Fruit fly (Drosophila melanogaster) whole organism, embryonic: ENCODE data around the gene cav.

ENCODE experiments used
- ATbp ChIP-seq: fragments of 200-800 bp; sonication (Bioruptor generic); optimal IDR thresholded peaks from 2 replicates; lab custom pipeline; 2017; ENCODE audit warnings: missing biosample characterization, mild to moderate bottlenecking, missing genetic modification characterization, missing genetic modification reagents
- Adf1 ChIP-seq: fragments of 200-800 bp; sonication (Bioruptor generic); IDR thresholded peaks from 2 replicates; pipeline ENCODE4 v1.3.6; 2022; ENCODE audit warnings: missing biosample characterization, missing genetic modification characterization
- B-H1 ChIP-seq: fragments of 200-800 bp; sonication (Bioruptor generic); IDR thresholded peaks from 3 replicates; pipeline ENCODE4 v1.3.6; 2022; ENCODE audit warnings: missing biosample characterization, missing genetic modification characterization
- Bgb ChIP-seq: fragments of 200-800 bp; sonication (Bioruptor generic); IDR thresholded peaks from 2 replicates; pipeline ENCODE4 v1.3.6; 2022; ENCODE audit warnings: missing biosample characterization, missing genetic modification characterization; ENCODE audit not compliant: partially characterized antibody
- CG11695 ChIP-seq: fragments of 200-800 bp; sonication (Bioruptor generic); IDR thresholded peaks from 3 replicates; pipeline ENCODE4 v1.3.6; 2022; ENCODE audit warnings: missing biosample characterization, missing genetic modification characterization
- CG13123 ChIP-seq: fragments of 200-800 bp; sonication (Bioruptor generic); optimal IDR thresholded peaks from 2 replicates; lab custom pipeline; 2016; ENCODE audit warnings: missing biosample characterization, missing genetic modification characterization
- CG13287 ChIP-seq: fragments of 200-800 bp; sonication (Bioruptor generic); IDR thresholded peaks from 2 replicates; pipeline ENCODE4 v1.3.6; 2022; ENCODE audit warnings: missing biosample characterization, missing genetic modification characterization; ENCODE audit not compliant: partially characterized antibody
- CG14860 ChIP-seq: fragments of 200-800 bp; sonication (Bioruptor generic); IDR thresholded peaks from 3 replicates; pipeline ENCODE4 v1.3.6; 2022; ENCODE audit warnings: missing biosample characterization, missing genetic modification characterization; ENCODE audit not compliant: partially characterized antibody
- CG18011 ChIP-seq: fragments of 200-800 bp; sonication (Bioruptor generic); optimal IDR thresholded peaks from 2 replicates; lab custom pipeline; 2017; ENCODE audit warnings: missing biosample characterization, missing genetic modification characterization, mild to moderate bottlenecking, moderate library complexity, missing genotype
- CG18476 ChIP-seq: fragments of 200-800 bp; sonication (Bioruptor generic); optimal IDR thresholded peaks from 2 replicates; lab custom pipeline; 2016; ENCODE audit warnings: missing biosample characterization, mild to moderate bottlenecking, missing genetic modification characterization
- CG18599 ChIP-seq: fragments of 200-800 bp; sonication (Bioruptor generic); optimal IDR thresholded peaks from 3 replicates; lab custom pipeline; 2017; ENCODE audit warnings: missing biosample characterization, missing genetic modification characterization, mild to moderate bottlenecking, moderate library complexity, missing genetic modification reagents
- CG2116 ChIP-seq: fragments of 200-800 bp; sonication (Bioruptor generic); optimal IDR thresholded peaks from 3 replicates; lab custom pipeline; 2018; ENCODE audit warnings: missing biosample characterization, mild to moderate bottlenecking, missing genetic modification characterization
- CG2129 ChIP-seq: fragments of 200-800 bp; sonication (Bioruptor generic); IDR thresholded peaks from 2 replicates; pipeline ENCODE4 v1.3.6; 2022; ENCODE audit warnings: missing biosample characterization, missing genetic modification characterization; ENCODE audit not compliant: partially characterized antibody
- CG30403 ChIP-seq: fragments of 200-800 bp; sonication (Bioruptor generic); optimal IDR thresholded peaks from 3 replicates; lab custom pipeline; 2016; ENCODE audit warnings: missing biosample characterization, missing genetic modification characterization
- CG3847 ChIP-seq: fragments of 200-800 bp; sonication (Bioruptor generic); IDR thresholded peaks from 2 replicates; pipeline ENCODE4 v1.3.6; 2022; ENCODE audit warnings: missing biosample characterization, missing genetic modification characterization
- CG4854 ChIP-seq: fragments of 200-800 bp; sonication (Bioruptor generic); optimal IDR thresholded peaks from 2 replicates; lab custom pipeline; 2016; ENCODE audit warnings: missing biosample characterization, missing genetic modification characterization, inconsistent platforms
- CG7745 ChIP-seq: fragments of 200-800 bp; sonication (Bioruptor generic); optimal IDR thresholded peaks from 2 replicates; lab custom pipeline; 2018; ENCODE audit warnings: missing biosample characterization, mild to moderate bottlenecking, missing genetic modification characterization, moderate library complexity
- CG8478 ChIP-seq: fragments of >200 bp; optimal IDR thresholded peaks from 2 replicates; lab custom pipeline; 2018
- CTCF ChIP-seq: fragments of 200-800 bp; sonication (Bioruptor generic); optimal IDR thresholded peaks from 2 replicates; lab custom pipeline; 2017; ENCODE audit warnings: missing biosample characterization, mild to moderate bottlenecking, missing genetic modification characterization, moderate library complexity
- Eip74EF ChIP-seq, 2 experiments: fragments of 200-800 bp in 1 of 2; fragments of >200 bp in 1 of 2; sonication (Bioruptor generic) in 1 of 2; optimal IDR thresholded peaks; 2 replicates each; lab custom pipeline; 2017 to 2019; ENCODE audit warnings: missing biosample characterization in 2 of 2, missing genetic modification characterization in 2 of 2, mild to moderate bottlenecking in 1 of 2, moderate library complexity in 1 of 2
- Hey ChIP-seq: fragments of 200-800 bp; sonication (Bioruptor generic); optimal IDR thresholded peaks from 3 replicates; lab custom pipeline; 2018; ENCODE audit warnings: missing biosample characterization, mild to moderate bottlenecking, missing genetic modification characterization
- Hmx ChIP-seq: fragments of 200-800 bp; sonication (Bioruptor generic); optimal IDR thresholded peaks from 2 replicates; lab custom pipeline; 2016; ENCODE audit warnings: missing biosample characterization, missing genetic modification characterization
- Nf-YA ChIP-seq: fragments of 200-800 bp; sonication (Bioruptor generic); IDR thresholded peaks from 2 replicates; pipeline ENCODE4 v1.3.6; 2022; ENCODE audit warnings: missing biosample characterization, missing genetic modification characterization
- Nf-YC ChIP-seq: fragments of 200-800 bp; optimal IDR thresholded peaks from 3 replicates; lab custom pipeline; 2019; ENCODE audit warnings: missing biosample characterization, mild to moderate bottlenecking, missing genetic modification characterization, moderate library complexity
- Spps ChIP-seq: fragments of 200-800 bp; sonication (Bioruptor generic); optimal IDR thresholded peaks from 2 replicates; lab custom pipeline; 2018; ENCODE audit warnings: missing biosample characterization, mild to moderate bottlenecking, missing genetic modification characterization
- Stat92E ChIP-seq, 3 experiments: fragments of >200 bp in 2 of 3; fragments of 200-800 bp in 1 of 3; sonication (Bioruptor generic) in 1 of 3; optimal IDR thresholded peaks; 2 replicates each; lab custom pipeline; 2017 to 2019; ENCODE audit warnings: missing biosample characterization in 3 of 3, missing genetic modification characterization in 3 of 3, mild to moderate bottlenecking in 1 of 3, moderate library complexity in 1 of 3
- TFAM ChIP-seq: fragments of 200-800 bp; sonication (Bioruptor generic); optimal IDR thresholded peaks from 2 replicates; lab custom pipeline; 2017; ENCODE audit warnings: missing biosample characterization, missing genetic modification characterization, inconsistent platforms
- Vsx1 ChIP-seq: fragments of 200-800 bp; sonication (Bioruptor generic); optimal IDR thresholded peaks from 2 replicates; lab custom pipeline; 2017; ENCODE audit warnings: missing biosample characterization, mild to moderate bottlenecking, missing genetic modification characterization, missing genetic modification reagents
- ase ChIP-seq: fragments of 200-800 bp; sonication (Bioruptor generic); IDR thresholded peaks from 3 replicates; pipeline ENCODE4 v1.3.6; 2022; ENCODE audit warnings: missing biosample characterization, missing genetic modification characterization
- ato ChIP-seq: fragments of 200-800 bp; sonication (Bioruptor generic); IDR thresholded peaks from 2 replicates; pipeline ENCODE4 v1.3.6; 2022; ENCODE audit warnings: missing biosample characterization, missing genetic modification characterization; ENCODE audit not compliant: partially characterized antibody
- cg ChIP-seq: fragments of 200-800 bp; sonication (Bioruptor generic); optimal IDR thresholded peaks from 3 replicates; lab custom pipeline; 2019; ENCODE audit warnings: missing biosample characterization, mild to moderate bottlenecking, missing genetic modification characterization, moderate library complexity
- crc ChIP-seq: fragments of 200-800 bp; sonication (Bioruptor generic); optimal IDR thresholded peaks from 2 replicates; lab custom pipeline; 2016; ENCODE audit warnings: missing biosample characterization, missing genetic modification characterization
- emc ChIP-seq: fragments of 200-800 bp; sonication (Bioruptor generic); optimal IDR thresholded peaks from 2 replicates; lab custom pipeline; 2016; ENCODE audit warnings: missing biosample characterization, missing genetic modification characterization
- en ChIP-seq: fragments of 200-800 bp; sonication (Bioruptor generic); optimal IDR thresholded peaks from 2 replicates; lab custom pipeline; 2016; ENCODE audit warnings: missing biosample characterization, missing genetic modification characterization
- fru ChIP-seq: fragments of >200 bp; optimal IDR thresholded peaks from 2 replicates; lab custom pipeline; 2017
- grn ChIP-seq: fragments of 200-800 bp; sonication (Bioruptor generic); optimal IDR thresholded peaks from 3 replicates; lab custom pipeline; 2017; ENCODE audit warnings: missing biosample characterization, missing genetic modification characterization
- inv ChIP-seq: fragments of 200-800 bp; sonication (Bioruptor generic); IDR thresholded peaks from 2 replicates; pipeline ENCODE4 v1.3.6; 2022; ENCODE audit warnings: missing biosample characterization, missing genetic modification characterization; ENCODE audit not compliant: partially characterized antibody
- jigr1 ChIP-seq: fragments of 200-800 bp; sonication (Bioruptor generic); IDR thresholded peaks from 3 replicates; pipeline ENCODE4 v1.3.6; 2022; ENCODE audit warnings: missing biosample characterization, missing genetic modification characterization
- ken ChIP-seq: fragments of 200-800 bp; sonication (Bioruptor generic); IDR thresholded peaks from 3 replicates; pipeline ENCODE4 v1.3.6; 2022; ENCODE audit warnings: missing biosample characterization, missing genetic modification characterization
- luna ChIP-seq: fragments of 200-800 bp; sonication (Bioruptor generic); optimal IDR thresholded peaks from 2 replicates; lab custom pipeline; 2016; ENCODE audit warnings: missing biosample characterization, missing genetic modification characterization
- mirr ChIP-seq: fragments of 200-800 bp; sonication (Bioruptor generic); optimal IDR thresholded peaks from 3 replicates; lab custom pipeline; 2018; ENCODE audit warnings: missing biosample characterization, mild to moderate bottlenecking, missing genetic modification characterization
- nerfin-2 ChIP-seq: fragments of 200-800 bp; sonication (Bioruptor generic); IDR thresholded peaks from 2 replicates; pipeline ENCODE4 v1.3.6; 2022; ENCODE audit warnings: missing biosample characterization, missing genetic modification characterization; ENCODE audit not compliant: partially characterized antibody
- onecut ChIP-seq: fragments of 200-800 bp; sonication (Bioruptor generic); IDR thresholded peaks from 2 replicates; pipeline ENCODE4 v1.3.6; 2022; ENCODE audit warnings: missing biosample characterization, missing genetic modification characterization
- pita ChIP-seq: fragments of 200-800 bp; sonication (Bioruptor generic); optimal IDR thresholded peaks from 2 replicates; lab custom pipeline; 2017; ENCODE audit warnings: missing biosample characterization, mild to moderate bottlenecking, missing genetic modification characterization
- psq ChIP-seq: fragments of 200-800 bp; sonication (Bioruptor generic); optimal IDR thresholded peaks from 2 replicates; lab custom pipeline; 2017; ENCODE audit warnings: missing biosample characterization, missing genetic modification characterization
- row ChIP-seq: fragments of 200-800 bp; sonication (Bioruptor generic); IDR thresholded peaks from 3 replicates; pipeline ENCODE4 v1.3.6; 2022; ENCODE audit warnings: missing biosample characterization, missing genetic modification characterization
- sd ChIP-seq: fragments of 200-800 bp; sonication (Bioruptor generic); optimal IDR thresholded peaks from 3 replicates; lab custom pipeline; 2018; ENCODE audit warnings: missing biosample characterization, mild to moderate bottlenecking, missing genetic modification characterization, moderate library complexity
- shn ChIP-seq: fragments of 200-800 bp; sonication (Bioruptor generic); optimal IDR thresholded peaks from 3 replicates; lab custom pipeline; 2016; ENCODE audit warnings: missing biosample characterization, missing genetic modification characterization
- sisA ChIP-seq: fragments of 200-800 bp; sonication (Bioruptor generic); IDR thresholded peaks from 2 replicates; pipeline ENCODE4 v1.3.6; 2022; ENCODE audit warnings: missing biosample characterization, missing genetic modification characterization
- tap ChIP-seq: fragments of 200-800 bp; optimal IDR thresholded peaks from 3 replicates; lab custom pipeline; 2019; ENCODE audit warnings: missing biosample characterization, mild to moderate bottlenecking, missing genetic modification characterization, moderate library complexity
- trh ChIP-seq: fragments of 200-800 bp; sonication (Bioruptor generic); optimal IDR thresholded peaks from 2 replicates; lab custom pipeline; 2016; ENCODE audit warnings: missing biosample characterization, missing genetic modification characterization
- tx ChIP-seq: fragments of 200-800 bp; sonication (Bioruptor generic); optimal IDR thresholded peaks from 2 replicates; lab custom pipeline; 2016; ENCODE audit warnings: missing biosample characterization, missing genetic modification characterization

cav gene

dm6 chr3R:24252494-24252893, 31.6 kb downstream of the cav start, which contains the start of gene beta-PheRS (continued):
- peak; percentile 73 for TF ChIP-seq CG4854
- peak; percentile 14; the same call in 1 of the 2 replicates for TF ChIP-seq sisA (GFP tag; lab: Robert Waterston, UW)
- no peak for TF ChIP-seq Stat92E (GFP tag; optimal IDR thresholded peaks at IDR 0.05; lab: Kevin White, UChicago)
- peak; percentile 90 for TF ChIP-seq ato (GFP tag; lab: Robert Waterston, UW)
- no peak for TF ChIP-seq CG18011 (GFP tag; lab: Kevin White, UChicago)
- peak; percentile 97 for TF ChIP-seq CG13287
- peak; percentile 92 for TF ChIP-seq inv (GFP tag; lab: Robert Waterston, UW)
- TF ChIP-seq luna (GFP tag; lab: Kevin White, UChicago) = peak; percentile 30
- TF ChIP-seq Vsx1 (GFP tag; lab: Kevin White, UChicago) = no peak
- peak; percentile 22; the same call in 1 of the 3 replicates for TF ChIP-seq B-H1
- no peak for TF ChIP-seq pita (GFP tag; lab: Kevin White, UChicago)
- no peak for TF ChIP-seq Hey
- peak; percentile 4 for TF ChIP-seq CG18476 (GFP tag; lab: Kevin White, UChicago)
- TF ChIP-seq sd (tag; lab: Kevin White, UChicago) = no peak
- no peak for TF ChIP-seq tap (tag; lab: Kevin White, UChicago)
- TF ChIP-seq crc (GFP tag; lab: Kevin White, UChicago) = no peak
- TF ChIP-seq Adf1 = peak; percentile 59
- TF ChIP-seq ase (GFP tag; lab: Robert Waterston, UW) = no peak
- no peak for TF ChIP-seq CG8478
- TF ChIP-seq Nf-YA (GFP tag; lab: Robert Waterston, UW) = peak; percentile 34; the same call in 1 of the 2 replicates
- TF ChIP-seq Nf-YC = no peak
- no peak for TF ChIP-seq CTCF
- TF ChIP-seq Eip74EF (GFP tag; optimal IDR thresholded peaks at IDR 0.05; lab: Kevin White, UChicago) = no peak
- no peak for TF ChIP-seq TFAM (GFP tag; lab: Kevin White, UChicago)
- peak; percentile 51 for TF ChIP-seq shn
- peak; percentile 81 for TF ChIP-seq nerfin-2 (GFP tag; lab: Robert Waterston, UW)
- TF ChIP-seq psq (GFP tag; lab: Kevin White, UChicago) = no peak
- peak; percentile 91 for TF ChIP-seq row (GFP tag; lab: Robert Waterston, UW)
- no peak for TF ChIP-seq Hmx (GFP tag; lab: Kevin White, UChicago)
- no peak for TF ChIP-seq trh (GFP tag; lab: Kevin White, UChicago)
- no peak for TF ChIP-seq CG13123 (GFP tag; lab: Kevin White, UChicago)
- no peak for TF ChIP-seq ATbp (GFP tag; lab: Kevin White, UChicago)
- peak; percentile 85 for TF ChIP-seq CG3847 (GFP tag; lab: Robert Waterston, UW)
- no peak for TF ChIP-seq grn
- TF ChIP-seq CG14860 = peak; percentile 80
- 0 out of 2 replicates have a peak, but pooled peaks have one; percentile 8 for TF ChIP-seq onecut (GFP tag; lab: Robert Waterston, UW)
- TF ChIP-seq CG2116 (GFP tag; lab: Kevin White, UChicago) = peak; percentile 49
- no peak for TF ChIP-seq mirr
- no peak for TF ChIP-seq fru (lab: Kevin White, UChicago)
- TF ChIP-seq emc (GFP tag; lab: Kevin White, UChicago) = no peak
- no peak for TF ChIP-seq CG7745
- no peak for TF ChIP-seq en (GFP tag; lab: Kevin White, UChicago)
- no peak for TF ChIP-seq CG18599 (GFP tag; lab: Kevin White, UChicago)
- peak; percentile 63 for TF ChIP-seq CG2129 (GFP tag; lab: Robert Waterston, UW)
- TF ChIP-seq Spps (tag; lab: Kevin White, UChicago) = no peak
- TF ChIP-seq tx (GFP tag; lab: Kevin White, UChicago) = no peak
- peak; percentile 41; the same call in 1 of the 3 replicates for TF ChIP-seq ken (GFP tag; lab: Robert Waterston, UW)
- no peak for TF ChIP-seq cg (GFP tag; lab: Kevin White, UChicago)
- no peak for TF ChIP-seq CG11695 (GFP tag; lab: Robert Waterston, UW)
- no peak for TF ChIP-seq jigr1 (GFP tag; lab: Robert Waterston, UW)
- TF ChIP-seq Bgb = peak; percentile 96
- peak; percentile 61 for TF ChIP-seq CG30403 (GFP tag; lab: Kevin White, UChicago)
